Worm (Caenorhabditis elegans): Measurements from ENCODE around the gene C34E10.9.

DNA sequence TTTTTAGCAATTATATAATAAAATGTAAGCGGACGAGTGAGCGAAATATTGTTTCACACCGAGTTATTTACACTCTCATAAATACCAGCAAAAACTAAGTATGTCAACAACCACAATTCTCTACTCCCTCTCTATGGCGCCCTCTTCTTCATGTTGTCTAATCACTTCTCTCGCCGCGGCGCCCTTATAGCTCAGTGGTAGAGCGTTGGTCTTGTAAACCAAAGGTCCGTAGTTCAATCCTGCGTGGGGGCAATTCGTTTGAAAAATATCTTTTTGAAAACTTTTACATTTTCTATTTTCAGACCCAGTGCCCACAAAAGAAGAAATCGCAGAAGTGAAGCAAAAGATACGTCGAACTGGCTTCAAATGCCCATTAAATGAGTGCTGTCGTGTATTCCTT is 42.5 kb upstream of the C34E10.9 start:
- TF ChIP-seq dpl-1 (GFP tag; optimal IDR thresholded peaks at IDR 0.05), result peak; percentile 23
- peak; percentile 61 for TF ChIP-seq hlh-12 (tag; optimal IDR thresholded peaks at IDR 0.05)
- TF ChIP-seq pbrm-1 (GFP tag; IDR thresholded peaks at IDR 0.05), result peak; percentile 86
- TF ChIP-seq zim-3 (tag; optimal IDR thresholded peaks at IDR 0.05), result peak; percentile 78
- peak; percentile 66 for TF ChIP-seq F49E8.2 (tag; optimal IDR thresholded peaks at IDR 0.05; ENCODE audit: insufficient read depth)
- TF ChIP-seq B0336.3 (GFP tag; IDR thresholded peaks at IDR 0.05), result no peak
- no peak; the same call in 1 of the 2 replicates for TF ChIP-seq Y53F4B.3 (GFP tag; IDR thresholded peaks at IDR 0.05)
- no peak for TF ChIP-seq hlh-26 (GFP tag; conservative IDR thresholded peaks at IDR 0.05)
- TF ChIP-seq nhr-120 (GFP tag; IDR thresholded peaks at IDR 0.05), result peak; percentile 94
- TF ChIP-seq nfya-2 (GFP tag; IDR thresholded peaks at IDR 0.05), result no peak
- 0 out of 2 replicates have a peak, but pooled peaks have one; percentile 41 for TF ChIP-seq ceh-100 (GFP tag; IDR thresholded peaks at IDR 0.05)
- TF ChIP-seq rcor-1 (GFP tag; IDR thresholded peaks at IDR 0.05), result peak; percentile 70
- peak in 1 of 2 experiments; percentile 58 for TF ChIP-seq let-607 (tag; optimal IDR thresholded peaks at IDR 0.05)
- peak; percentile 11 for TF ChIP-seq efl-1 (GFP tag; optimal IDR thresholded peaks at IDR 0.05)
